Worm (Caenorhabditis elegans): ENCODE results near the gene Y51A2D.21.
A peak's percentile ranks its signal among the peaks of the same experiment; 100 is the strongest.

Gene Y51A2D.21

DNA sequence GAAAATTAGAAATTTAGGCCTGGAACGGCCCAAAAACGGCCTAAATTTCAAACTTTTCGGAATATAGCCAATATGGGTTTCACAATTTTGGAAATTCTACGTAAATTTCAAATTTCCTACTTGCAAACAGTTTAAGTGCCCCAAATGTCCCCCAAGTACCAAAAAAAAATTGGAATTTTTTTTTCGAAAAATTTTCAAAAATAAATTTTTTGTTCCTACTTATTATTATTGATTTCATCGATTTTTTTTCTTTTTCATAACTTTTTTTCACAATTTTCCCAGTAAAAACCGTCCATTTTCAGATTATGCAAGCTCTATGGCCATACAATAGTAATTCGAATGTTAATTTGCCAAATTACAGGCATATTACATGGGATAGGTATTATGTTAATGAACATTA, at the start of gene Y51A2D.21:
TSS of gene Y51A2D.21 (plus strand) at position 301 of the 400 bp plus-strand sequence.
- TF ChIP-seq T22C8.4 (GFP tag; IDR thresholded peaks at IDR 0.05) (no peak), ztf-29 (GFP tag; IDR thresholded peaks at IDR 0.05) (no peak), flt-1 (GFP tag; IDR thresholded peaks at IDR 0.05) (no peak), klf-2 (GFP tag; conservative IDR thresholded peaks at IDR 0.05) (no peak), tab-1 (GFP tag; IDR thresholded peaks at IDR 0.05) (no peak), ref-1 (GFP tag; conservative IDR thresholded peaks at IDR 0.05) (no peak), ztf-23 (GFP tag; IDR thresholded peaks at IDR 0.05) (no peak), med-1 (GFP tag; optimal IDR thresholded peaks at IDR 0.05; ENCODE audit: insufficient read depth) (no peak), cog-1 (tag; optimal IDR thresholded peaks at IDR 0.05) (no peak)

- no peak for TF ChIP-seq T22C8.4 (GFP tag; IDR thresholded peaks at IDR 0.05)
- TF ChIP-seq cog-1 (tag; optimal IDR thresholded peaks at IDR 0.05): no peak
- no peak for TF ChIP-seq klf-2 (GFP tag; conservative IDR thresholded peaks at IDR 0.05)
- no peak for TF ChIP-seq flt-1 (GFP tag; IDR thresholded peaks at IDR 0.05)
- TF ChIP-seq ztf-29 (GFP tag; IDR thresholded peaks at IDR 0.05): no peak
- no peak for TF ChIP-seq ztf-23 (GFP tag; IDR thresholded peaks at IDR 0.05)
These were observed 47.2 kb upstream of the Y51A2D.21 start, which contains the start of gene hmit-1.2 for ce11 chrV:18524460-18524859. TSS of gene hmit-1.2 (plus strand) at chrV:18524760.

ce11 chrV:18533606-18534005, 38.0 kb upstream of the Y51A2D.21 start, which contains the start of gene ints-5:
TSS of gene ints-5 (plus strand) at chrV:18533953.
- TF ChIP-seq ref-1 (GFP tag; conservative IDR thresholded peaks at IDR 0.05): no peak

DNA sequence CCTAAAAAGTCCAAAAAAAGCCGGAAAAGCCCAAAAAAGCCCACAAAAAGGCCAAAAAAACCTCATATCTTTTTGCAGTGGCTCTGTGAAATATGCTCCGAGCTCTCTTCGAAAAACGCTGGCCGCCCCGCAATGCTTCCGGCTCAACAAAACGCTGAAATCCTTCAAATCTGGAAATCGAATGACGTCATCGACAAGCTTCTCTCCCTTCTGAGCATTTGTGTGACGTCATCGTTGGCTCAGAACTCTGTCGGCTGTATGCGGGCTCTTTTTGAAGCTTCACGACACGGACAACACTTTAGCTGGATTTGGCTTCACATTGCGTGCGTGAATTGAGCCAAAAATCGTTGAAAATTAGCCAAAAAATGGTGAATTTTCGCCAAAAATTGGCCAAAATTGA, 35.6 kb upstream of the Y51A2D.21 start:
- TF ChIP-seq tab-1 (GFP tag; IDR thresholded peaks at IDR 0.05) (no peak), flt-1 (GFP tag; IDR thresholded peaks at IDR 0.05) (no peak), klf-2 (GFP tag; conservative IDR thresholded peaks at IDR 0.05) (no peak), cog-1 (tag; optimal IDR thresholded peaks at IDR 0.05) (no peak)

DNA sequence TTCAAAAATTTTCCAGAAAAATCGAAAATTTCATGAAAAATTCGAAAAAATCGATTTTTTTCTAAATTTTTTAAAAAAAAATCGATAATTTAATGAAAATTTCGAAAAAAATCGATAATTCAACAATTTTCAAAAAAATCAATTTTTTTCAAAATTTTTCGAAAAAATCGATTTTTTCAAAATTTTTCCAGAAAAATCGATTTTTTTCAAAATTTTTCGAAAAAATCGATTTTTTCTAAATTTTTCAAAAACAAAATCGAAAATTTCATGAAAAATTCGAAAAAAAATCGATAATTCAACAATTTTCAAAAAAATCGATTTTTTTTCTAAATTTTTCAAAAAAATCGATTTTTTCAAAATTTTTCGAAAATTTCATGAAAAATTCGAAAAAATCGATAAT, 24.9 kb upstream of the Y51A2D.21 start:
- peak; percentile 95 for TF ChIP-seq T22C8.4 (GFP tag; IDR thresholded peaks at IDR 0.05)

ce11 chrV:18553750-18554149, 17.9 kb upstream of the Y51A2D.21 start, which contains the start of gene Y51A2D.8:
TSS of gene Y51A2D.8 (minus strand) at chrV:18553850.
- TF ChIP-seq med-1 (GFP tag; optimal IDR thresholded peaks at IDR 0.05; ENCODE audit: insufficient read depth) (no peak), ref-1 (GFP tag; conservative IDR thresholded peaks at IDR 0.05) (no peak), klf-2 (GFP tag; conservative IDR thresholded peaks at IDR 0.05) (no peak), T22C8.4 (GFP tag; IDR thresholded peaks at IDR 0.05) (no peak), flt-1 (GFP tag; IDR thresholded peaks at IDR 0.05) (no peak), tab-1 (GFP tag; IDR thresholded peaks at IDR 0.05) (no peak), cog-1 (tag; optimal IDR thresholded peaks at IDR 0.05) (no peak), ztf-23 (GFP tag; IDR thresholded peaks at IDR 0.05) (no peak), ztf-29 (GFP tag; IDR thresholded peaks at IDR 0.05) (no peak)

- TF ChIP-seq cog-1 (tag; optimal IDR thresholded peaks at IDR 0.05) (no peak), med-1 (GFP tag; optimal IDR thresholded peaks at IDR 0.05; ENCODE audit: insufficient read depth) (no peak), flt-1 (GFP tag; IDR thresholded peaks at IDR 0.05) (no peak), tab-1 (GFP tag; IDR thresholded peaks at IDR 0.05) (no peak), ztf-29 (GFP tag; IDR thresholded peaks at IDR 0.05) (no peak), ztf-23 (GFP tag; IDR thresholded peaks at IDR 0.05) (no peak), T22C8.4 (GFP tag; IDR thresholded peaks at IDR 0.05) (no peak), klf-2 (GFP tag; conservative IDR thresholded peaks at IDR 0.05) (no peak), ref-1 (GFP tag; conservative IDR thresholded peaks at IDR 0.05) (no peak)
These were observed 15.1 kb upstream of the Y51A2D.21 start, which contains the start of the genes ttr-24 and ttr-25 for ce11 chrV:18556488-18556887. TSS of gene ttr-24 (minus strand) at chrV:18556643. TSS of gene ttr-25 (plus strand) at chrV:18556714.

DNA sequence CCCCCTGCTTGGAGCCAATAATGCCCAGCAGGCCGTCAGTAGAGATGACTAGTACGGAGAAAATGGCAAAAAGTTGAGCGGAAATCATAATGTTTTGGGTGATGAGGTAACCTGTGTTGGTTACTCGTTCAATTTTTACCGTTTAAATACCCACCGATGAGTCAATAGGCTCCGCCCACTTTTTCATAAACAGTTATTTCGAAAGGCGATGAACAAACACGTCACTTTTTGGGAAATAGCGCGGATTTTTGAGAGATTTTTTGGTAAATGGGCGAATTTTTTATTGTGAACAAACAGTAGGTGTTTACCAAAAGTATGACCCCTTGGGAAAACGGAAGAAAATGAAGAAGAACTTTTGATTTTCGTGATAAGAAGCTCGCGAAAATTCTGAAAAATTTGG, 11.4 kb upstream of the Y51A2D.21 start, which contains the start of gene ttr-26:
TSS of gene ttr-26 (minus strand) at position 101 of the 400 bp plus-strand sequence.
- no peak for TF ChIP-seq T22C8.4 (GFP tag; IDR thresholded peaks at IDR 0.05)
- no peak for TF ChIP-seq cog-1 (tag; optimal IDR thresholded peaks at IDR 0.05)
- TF ChIP-seq med-1 (GFP tag; optimal IDR thresholded peaks at IDR 0.05; ENCODE audit: insufficient read depth): no peak
- no peak for TF ChIP-seq tab-1 (GFP tag; IDR thresholded peaks at IDR 0.05)
- TF ChIP-seq ref-1 (GFP tag; conservative IDR thresholded peaks at IDR 0.05): no peak
- no peak for TF ChIP-seq ztf-29 (GFP tag; IDR thresholded peaks at IDR 0.05)
- TF ChIP-seq klf-2 (GFP tag; conservative IDR thresholded peaks at IDR 0.05): no peak
- no peak for TF ChIP-seq flt-1 (GFP tag; IDR thresholded peaks at IDR 0.05)
- TF ChIP-seq ztf-23 (GFP tag; IDR thresholded peaks at IDR 0.05): no peak

DNA sequence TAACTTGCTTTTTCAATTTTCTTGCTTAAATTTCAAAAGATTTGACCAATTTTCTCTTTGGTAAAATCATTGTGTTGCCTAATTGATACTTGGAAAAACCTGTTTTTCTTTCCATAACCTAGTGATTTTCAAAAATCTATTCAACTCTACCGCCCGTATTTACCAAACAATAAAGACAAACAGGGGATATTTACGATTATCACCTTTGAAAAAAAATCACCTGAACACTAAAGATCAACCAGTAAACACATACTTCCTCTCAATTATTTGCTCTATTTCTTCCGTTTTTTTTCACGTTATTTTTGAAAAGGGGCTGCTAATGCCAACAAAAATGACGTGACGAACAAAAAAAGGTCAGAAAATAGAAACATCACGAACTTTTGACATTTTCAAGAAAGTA, 10.7 kb upstream of the Y51A2D.21 start:
- no peak for TF ChIP-seq tab-1 (GFP tag; IDR thresholded peaks at IDR 0.05)
- no peak for TF ChIP-seq ref-1 (GFP tag; conservative IDR thresholded peaks at IDR 0.05)
- no peak for TF ChIP-seq med-1 (GFP tag; optimal IDR thresholded peaks at IDR 0.05; ENCODE audit: insufficient read depth)
- no peak for TF ChIP-seq klf-2 (GFP tag; conservative IDR thresholded peaks at IDR 0.05)
- no peak for TF ChIP-seq ztf-29 (GFP tag; IDR thresholded peaks at IDR 0.05)
- no peak for TF ChIP-seq flt-1 (GFP tag; IDR thresholded peaks at IDR 0.05)
- TF ChIP-seq ztf-23 (GFP tag; IDR thresholded peaks at IDR 0.05): no peak
- no peak for TF ChIP-seq cog-1 (tag; optimal IDR thresholded peaks at IDR 0.05)
- no peak for TF ChIP-seq T22C8.4 (GFP tag; IDR thresholded peaks at IDR 0.05)

DNA sequence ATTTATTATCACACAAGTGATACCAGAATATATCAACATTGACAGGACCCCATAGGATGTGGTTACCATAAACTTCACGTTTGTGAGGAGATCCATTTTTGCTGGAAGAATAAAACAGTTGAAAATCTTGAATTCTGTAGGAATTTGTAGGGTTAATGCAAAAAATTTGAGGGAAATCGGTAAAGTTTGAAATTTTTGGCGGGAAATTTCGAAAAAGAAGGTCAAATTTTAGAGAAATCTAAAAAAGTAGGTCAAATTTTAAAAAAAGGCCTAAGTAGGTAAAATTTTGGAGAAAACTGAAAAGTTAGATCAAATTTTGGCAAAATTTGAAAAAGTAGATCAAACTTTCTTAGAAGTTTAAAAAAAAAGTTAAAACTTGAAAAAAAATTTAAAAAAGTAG, 6.8 kb upstream of the Y51A2D.21 start, which contains the start of gene srg-34:
TSS of gene srg-34 (minus strand) at position 101 of the 400 bp plus-strand sequence.
- no peak for TF ChIP-seq ztf-29 (GFP tag; IDR thresholded peaks at IDR 0.05)
- TF ChIP-seq ref-1 (GFP tag; conservative IDR thresholded peaks at IDR 0.05): no peak

DNA sequence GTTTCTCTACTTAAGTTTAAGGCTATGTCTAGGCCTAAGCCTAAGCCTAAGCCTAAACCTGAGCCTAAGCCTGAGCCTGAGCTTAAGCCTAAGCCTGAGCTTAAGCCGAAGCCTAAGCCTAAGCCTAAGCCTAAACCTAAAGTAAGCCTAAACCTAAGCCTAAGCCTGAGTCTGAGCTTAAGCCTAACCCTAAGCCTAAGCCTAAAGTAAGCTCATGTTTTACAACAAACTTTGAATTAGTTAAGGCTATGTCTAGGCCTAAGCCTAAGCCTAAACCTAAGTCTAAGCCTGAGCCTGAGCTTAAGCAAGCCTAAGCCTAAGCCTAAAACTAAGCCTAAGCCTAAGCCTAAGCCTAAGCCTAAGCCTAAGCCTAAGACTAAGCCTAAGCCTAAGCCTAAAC, 6.0 kb upstream of the Y51A2D.21 start:
- TF ChIP-seq ztf-29 (GFP tag; IDR thresholded peaks at IDR 0.05) (peak; percentile 6; the same call in 1 of the 2 replicates), ztf-23 (GFP tag; IDR thresholded peaks at IDR 0.05) (no peak)
